Worm (Caenorhabditis elegans) whole organism, late embryonic: Measurements from ENCODE around the gene T02H6.3.

Experiments
- C38D4.7 ChIP-seq: fragments of 200-800 bp; sonication (Bioruptor generic); optimal IDR thresholded peaks from 2 replicates; lab custom pipeline; 2018; ENCODE audit warnings: mild to moderate bottlenecking, missing genetic modification characterization, moderate library complexity, missing compliant biosample characterization
- F13H6.1 ChIP-seq: sonication (generic microtip); optimal IDR thresholded peaks from 2 replicates; lab custom pipeline; 2016; ENCODE audit warnings: missing genetic modification characterization, missing compliant biosample characterization
- K09A11.1 ChIP-seq: sonication (generic microtip); optimal IDR thresholded peaks from 2 replicates; lab custom pipeline; 2017; ENCODE audit warnings: antibody characterized with exemption, mild to moderate bottlenecking, missing genetic modification characterization, missing compliant biosample characterization; ENCODE audit not compliant: insufficient read depth
- ceh-18 ChIP-seq: sonication (generic microtip); optimal IDR thresholded peaks from 2 replicates; lab custom pipeline; 2016; ENCODE audit warnings: missing genetic modification characterization, missing compliant biosample characterization
- ceh-24 ChIP-seq: sonication (generic microtip); optimal IDR thresholded peaks from 2 replicates; lab custom pipeline; 2016; ENCODE audit warnings: mild to moderate bottlenecking, missing genetic modification characterization, missing compliant biosample characterization
- ceh-30 ChIP-seq: fragments of 150-350 bp; optimal IDR thresholded peaks from 2 replicates; lab custom pipeline; 2014; ENCODE audit warnings: missing biosample characterization, missing genetic modification characterization
- eyg-1 ChIP-seq: sonication (generic microtip); optimal IDR thresholded peaks from 2 replicates; lab custom pipeline; 2016; ENCODE audit warnings: missing genotype, missing genetic modification characterization, missing compliant biosample characterization
- fkh-6 ChIP-seq: sonication (generic microtip); optimal IDR thresholded peaks from 2 replicates; lab custom pipeline; 2016; ENCODE audit warnings: missing genetic modification characterization, missing compliant biosample characterization
- gmeb-2 ChIP-seq: sonication (generic microtip); optimal IDR thresholded peaks from 2 replicates; lab custom pipeline; 2016; ENCODE audit warnings: missing genetic modification characterization, inconsistent platforms, missing compliant biosample characterization
- hlh-13 ChIP-seq: fragments of 200-800 bp; sonication (Bioruptor generic); optimal IDR thresholded peaks from 2 replicates; lab custom pipeline; 2018; ENCODE audit warnings: mild to moderate bottlenecking, missing genetic modification characterization, missing compliant biosample characterization
- madf-2 ChIP-seq: sonication (generic microtip); optimal IDR thresholded peaks from 2 replicates; lab custom pipeline; 2017; ENCODE audit warnings: missing genetic modification characterization, missing compliant biosample characterization
- unc-42 ChIP-seq: sonication (generic microtip); optimal IDR thresholded peaks from 2 replicates; lab custom pipeline; 2016; ENCODE audit warnings: missing genotype, missing genetic modification characterization, missing compliant biosample characterization
- unc-86 ChIP-seq: sonication (generic microtip); optimal IDR thresholded peaks from 2 replicates; lab custom pipeline; 2016; ENCODE audit warnings: missing genetic modification characterization, missing compliant biosample characterization
- zip-5 ChIP-seq: sonication (generic microtip); optimal IDR thresholded peaks from 2 replicates; lab custom pipeline; 2016; ENCODE audit warnings: missing genetic modification characterization, missing compliant biosample characterization

Gene T02H6.3

ce11 chrII:732393-732792 is 40.7 kb downstream of the T02H6.3 start:
- TF ChIP-seq ceh-18 (tag; lab: Kevin White, UChicago), result no peak
- no peak for TF ChIP-seq gmeb-2 (tag; lab: Kevin White, UChicago)

- TF ChIP-seq zip-5 (no peak), F13H6.1 (tag; lab: Kevin White, UChicago) (no peak), madf-2 (no peak), C38D4.7 (GFP tag; lab: Kevin White, UChicago) (no peak), K09A11.1 (tag; lab: Kevin White, UChicago) (no peak), unc-86 (tag; lab: Kevin White, UChicago) (no peak), eyg-1 (tag; lab: Kevin White, UChicago) (no peak), unc-42 (tag; lab: Kevin White, UChicago) (no peak), fkh-6 (no peak), hlh-13 (GFP tag; lab: Kevin White, UChicago) (no peak), ceh-30 (tag; lab: Kevin White, UChicago) (no peak), ceh-24 (tag; lab: Kevin White, UChicago) (no peak)
- TF ChIP-seq, all 69 proteins: peak for 0
Observed at ce11 chrII:740808-741207, 49.2 kb downstream of the T02H6.3 start, which contains the start of gene fbxc-48. Gene fbxc-48, minus strand, starts transcription at chrII:740908.
